Fruit fly (Drosophila melanogaster) whole organism, embryonic: ENCODE measurements around the gene CG43137.

Experiments used
- Awh ChIP-seq: fragments of 200-800 bp; sonication (Bioruptor generic); IDR thresholded peaks from 2 replicates; pipeline ENCODE4, ENCODE4 v1.3.6; 2022; ENCODE audit warnings: missing biosample characterization, missing genetic modification characterization
- Bgb ChIP-seq: fragments of 200-800 bp; sonication (Bioruptor generic); IDR thresholded peaks from 2 replicates; pipeline ENCODE4 v1.3.6; 2022; ENCODE audit warnings: missing biosample characterization, missing genetic modification characterization; ENCODE audit not compliant: partially characterized antibody
- CG10366 ChIP-seq: fragments of 200-800 bp; sonication (Bioruptor generic); IDR thresholded peaks from 2 replicates; pipeline ENCODE4 v1.3.6; 2022; ENCODE audit warnings: missing biosample characterization, missing genetic modification characterization
- CG12104 ChIP-seq: fragments of 200-800 bp; sonication (Bioruptor generic); optimal IDR thresholded peaks from 3 replicates; lab custom pipeline; 2016; ENCODE audit warnings: missing biosample characterization, missing genetic modification characterization
- CG12155 ChIP-seq: fragments of 200-800 bp; sonication (Bioruptor generic); optimal IDR thresholded peaks from 3 replicates; lab custom pipeline; 2016; ENCODE audit warnings: missing biosample characterization, missing genetic modification characterization
- CG14710 ChIP-seq: fragments of 200-800 bp; sonication (Bioruptor generic); optimal IDR thresholded peaks from 3 replicates; lab custom pipeline; 2019; ENCODE audit warnings: missing biosample characterization, mild to moderate bottlenecking, missing genetic modification characterization, moderate library complexity
- CG1529 ChIP-seq: fragments of 200-800 bp; sonication (Bioruptor generic); optimal IDR thresholded peaks from 3 replicates; lab custom pipeline; 2018; ENCODE audit warnings: missing biosample characterization, missing genetic modification characterization
- CG1647 ChIP-seq: fragments of 200-800 bp; sonication (Bioruptor generic); optimal IDR thresholded peaks from 3 replicates; lab custom pipeline; 2016; ENCODE audit warnings: missing biosample characterization, missing genetic modification characterization
- CG17612 ChIP-seq: fragments of 200-800 bp; sonication (Bioruptor generic); IDR thresholded peaks from 2 replicates; pipeline ENCODE4 v1.3.6; 2022; ENCODE audit warnings: missing biosample characterization, missing genetic modification characterization
- CG18599 ChIP-seq: fragments of 200-800 bp; sonication (Bioruptor generic); optimal IDR thresholded peaks from 3 replicates; lab custom pipeline; 2017; ENCODE audit warnings: missing biosample characterization, missing genetic modification characterization, mild to moderate bottlenecking, moderate library complexity, missing genetic modification reagents
- CG2120 ChIP-seq: fragments of 200-800 bp; sonication (Bioruptor generic); optimal IDR thresholded peaks from 3 replicates; lab custom pipeline; 2016; ENCODE audit warnings: missing biosample characterization, missing genetic modification characterization
- CG3065 ChIP-seq: fragments of 200-800 bp; sonication (Bioruptor generic); optimal IDR thresholded peaks from 2 replicates; lab custom pipeline; 2016; ENCODE audit warnings: missing biosample characterization, missing genetic modification characterization
- CG32532 ChIP-seq: fragments of 200-800 bp; sonication (Bioruptor generic); IDR thresholded peaks from 2 replicates; pipeline ENCODE4 v1.3.6; 2022; ENCODE audit warnings: missing biosample characterization, missing genetic modification characterization
- CG3726 ChIP-seq: fragments of 200-800 bp; sonication (Bioruptor generic); IDR thresholded peaks from 3 replicates; pipeline ENCODE4, ENCODE4 v1.3.6; 2022; ENCODE audit warnings: missing biosample characterization, missing genetic modification characterization
- CG4360 ChIP-seq: fragments of 200-800 bp; sonication (Bioruptor generic); IDR thresholded peaks from 2 replicates; pipeline ENCODE4 v1.3.6; 2022; ENCODE audit warnings: missing biosample characterization, missing genetic modification characterization
- CG5953 ChIP-seq: fragments of 200-800 bp; sonication (Bioruptor generic); IDR thresholded peaks from 2 replicates; pipeline ENCODE4 v1.3.6; 2022; ENCODE audit warnings: missing biosample characterization, missing genetic modification characterization
- CG6254 ChIP-seq: fragments of 200-800 bp; sonication (Bioruptor generic); optimal IDR thresholded peaks from 3 replicates; lab custom pipeline; 2017; ENCODE audit warnings: mild to moderate bottlenecking, missing biosample characterization, missing genetic modification reagents, missing genetic modification characterization
- CG7357 ChIP-seq: fragments of 200-800 bp; sonication (Bioruptor generic); IDR thresholded peaks from 3 replicates; pipeline ENCODE4 v1.3.6; 2022; ENCODE audit warnings: missing biosample characterization, missing genetic modification characterization
- CG7963 ChIP-seq: fragments of 200-800 bp; sonication (Bioruptor generic); IDR thresholded peaks from 3 replicates; pipeline ENCODE4 v1.3.6; 2022; ENCODE audit warnings: missing biosample characterization, missing genetic modification characterization; ENCODE audit not compliant: partially characterized antibody
- CG8765 ChIP-seq: fragments of 200-800 bp; sonication (Bioruptor generic); IDR thresholded peaks from 2 replicates; pipeline ENCODE4 v1.3.6; 2022; ENCODE audit warnings: missing biosample characterization, missing genetic modification characterization
- CG8944 ChIP-seq: fragments of 200-800 bp; sonication (Bioruptor generic); optimal IDR thresholded peaks from 3 replicates; lab custom pipeline; 2016; ENCODE audit warnings: missing biosample characterization, missing genetic modification characterization
- Chrac-16 ChIP-seq: fragments of 200-800 bp; sonication (Bioruptor generic); optimal IDR thresholded peaks from 3 replicates; lab custom pipeline; 2016; ENCODE audit warnings: missing biosample characterization, missing genetic modification characterization
- D19B ChIP-seq: fragments of 200-800 bp; sonication (Bioruptor generic); optimal IDR thresholded peaks from 2 replicates; lab custom pipeline; 2017; ENCODE audit warnings: missing biosample characterization, mild to moderate bottlenecking, missing genetic modification characterization
- Ets65A ChIP-seq: fragments of 200-800 bp; sonication (Bioruptor generic); peaks from one replicate; lab custom pipeline; 2016; ENCODE audit warnings: missing biosample characterization, missing genetic modification characterization
- Hmr ChIP-seq: fragments of 200-800 bp; sonication (Bioruptor generic); optimal IDR thresholded peaks from 3 replicates; lab custom pipeline; 2017; ENCODE audit warnings: mild to moderate bottlenecking, missing biosample characterization, missing genetic modification reagents, missing genetic modification characterization
- Jarid2 ChIP-seq: fragments of 200-800 bp; sonication (Bioruptor generic); optimal IDR thresholded peaks from 3 replicates; lab custom pipeline; 2017; ENCODE audit warnings: mild to moderate bottlenecking, missing biosample characterization, missing genetic modification reagents, missing genetic modification characterization
- Lpt ChIP-seq: fragments of >200 bp; optimal IDR thresholded peaks from 2 replicates; lab custom pipeline; 2018; ENCODE audit warnings: missing biosample characterization, missing genetic modification characterization
- MESR4 ChIP-seq: fragments of 200-800 bp; sonication (Bioruptor generic); optimal IDR thresholded peaks from 2 replicates; lab custom pipeline; 2018; ENCODE audit warnings: missing biosample characterization, mild to moderate bottlenecking, missing genetic modification characterization, moderate library complexity
- MTF-1 ChIP-seq: fragments of 200-800 bp; sonication (Bioruptor generic); optimal IDR thresholded peaks from 2 replicates; lab custom pipeline; 2018; ENCODE audit warnings: missing biosample characterization, mild to moderate bottlenecking, missing genetic modification characterization, borderline replicate concordance
- Max ChIP-seq: fragments of 200-800 bp; sonication (Bioruptor generic); optimal IDR thresholded peaks from 2 replicates; lab custom pipeline; 2016; ENCODE audit warnings: missing biosample characterization, mild to moderate bottlenecking, missing genetic modification characterization
- NfI ChIP-seq: fragments of 200-800 bp; sonication (Bioruptor generic); optimal IDR thresholded peaks from 3 replicates; lab custom pipeline; 2018; ENCODE audit warnings: missing biosample characterization, mild to moderate bottlenecking, missing genetic modification characterization, moderate library complexity
- Poxn ChIP-seq: fragments of 200-800 bp; sonication (Bioruptor generic); IDR thresholded peaks from 2 replicates; pipeline ENCODE4 v1.3.6; 2022; ENCODE audit warnings: missing biosample characterization, missing genetic modification characterization
- Sox100B ChIP-seq: fragments of 200-800 bp; sonication (Bioruptor generic); optimal IDR thresholded peaks from 3 replicates; lab custom pipeline; 2018; ENCODE audit warnings: missing biosample characterization, mild to moderate bottlenecking, missing genetic modification characterization
- cg ChIP-seq: fragments of 200-800 bp; sonication (Bioruptor generic); optimal IDR thresholded peaks from 3 replicates; lab custom pipeline; 2019; ENCODE audit warnings: missing biosample characterization, mild to moderate bottlenecking, missing genetic modification characterization, moderate library complexity
- chif ChIP-seq, 2 experiments: fragments of 200-800 bp; sonication (Bioruptor generic); optimal IDR thresholded peaks; 3 replicates each; lab custom pipeline; 2016; ENCODE audit warnings: missing biosample characterization in 2 of 2, missing genetic modification characterization in 2 of 2
- ci ChIP-seq: fragments of 200-800 bp; sonication (Bioruptor generic); IDR thresholded peaks from 3 replicates; pipeline ENCODE4 v1.3.6; 2022; ENCODE audit warnings: missing biosample characterization, missing genetic modification characterization
- crol ChIP-seq: fragments of 200-800 bp; sonication (Bioruptor generic); IDR thresholded peaks from 2 replicates; pipeline ENCODE4 v1.3.6; 2022; ENCODE audit warnings: missing biosample characterization, missing genetic modification characterization
- dm ChIP-seq: fragments of 200-800 bp; sonication (Bioruptor generic); optimal IDR thresholded peaks from 3 replicates; lab custom pipeline; 2016; ENCODE audit warnings: missing biosample characterization, missing genetic modification characterization
- en ChIP-seq: fragments of 200-800 bp; sonication (Bioruptor generic); optimal IDR thresholded peaks from 2 replicates; lab custom pipeline; 2016; ENCODE audit warnings: missing biosample characterization, missing genetic modification characterization
- esg ChIP-seq: fragments of 200-800 bp; sonication (Bioruptor generic); conservative IDR thresholded peaks from 2 replicates; pipeline ENCODE4 v1.3.6; 2022; ENCODE audit warnings: missing biosample characterization, missing genetic modification characterization
- gt ChIP-seq: fragments of 200-800 bp; sonication (Bioruptor generic); IDR thresholded peaks from 2 replicates; pipeline ENCODE4 v1.3.6; 2022; ENCODE audit warnings: missing biosample characterization, missing genetic modification characterization
- inv ChIP-seq: fragments of 200-800 bp; sonication (Bioruptor generic); IDR thresholded peaks from 2 replicates; pipeline ENCODE4 v1.3.6; 2022; ENCODE audit warnings: missing biosample characterization, missing genetic modification characterization; ENCODE audit not compliant: partially characterized antibody
- lmd ChIP-seq: fragments of 200-800 bp; sonication (Bioruptor generic); IDR thresholded peaks from 2 replicates; pipeline ENCODE4 v1.3.6; 2022; ENCODE audit warnings: missing biosample characterization, missing genetic modification characterization
- onecut ChIP-seq: fragments of 200-800 bp; sonication (Bioruptor generic); IDR thresholded peaks from 2 replicates; pipeline ENCODE4 v1.3.6; 2022; ENCODE audit warnings: missing biosample characterization, missing genetic modification characterization
- pan ChIP-seq, 4 experiments: fragments of >200 bp in 3 of 4; fragments of 200-800 bp in 1 of 4; sonication (Bioruptor generic) in 1 of 4; optimal IDR thresholded peaks in 3 of 4; IDR thresholded peaks in 1 of 4; 2 replicates each; pipeline versions ENCODE4 v1.3.6 to Lab custom; 2017 to 2022; ENCODE audit warnings: missing biosample characterization in 2 of 4, missing genetic modification characterization in 2 of 4, mixed read lengths in 1 of 4
- pros ChIP-seq: fragments of 200-800 bp; sonication (Bioruptor generic); optimal IDR thresholded peaks from 3 replicates; lab custom pipeline; 2019; ENCODE audit warnings: missing biosample characterization, mild to moderate bottlenecking, missing genetic modification characterization, moderate library complexity
- ranshi ChIP-seq: fragments of 200-800 bp; sonication (Bioruptor generic); IDR thresholded peaks from 2 replicates; pipeline ENCODE4 v1.3.6; 2022; ENCODE audit warnings: missing biosample characterization, missing genetic modification characterization
- slp2 ChIP-seq: fragments of 200-800 bp; sonication (Bioruptor generic); optimal IDR thresholded peaks from 2 replicates; lab custom pipeline; 2016; ENCODE audit warnings: missing biosample characterization, missing genetic modification characterization
- yki ChIP-seq: fragments of >200 bp; optimal IDR thresholded peaks from 3 replicates; lab custom pipeline; 2018
- z ChIP-seq: fragments of 200-800 bp; sonication (Bioruptor generic); IDR thresholded peaks from 3 replicates; pipeline ENCODE4 v1.3.6; 2022; ENCODE audit warnings: missing biosample characterization, missing genetic modification characterization

Gene CG43137

DNA sequence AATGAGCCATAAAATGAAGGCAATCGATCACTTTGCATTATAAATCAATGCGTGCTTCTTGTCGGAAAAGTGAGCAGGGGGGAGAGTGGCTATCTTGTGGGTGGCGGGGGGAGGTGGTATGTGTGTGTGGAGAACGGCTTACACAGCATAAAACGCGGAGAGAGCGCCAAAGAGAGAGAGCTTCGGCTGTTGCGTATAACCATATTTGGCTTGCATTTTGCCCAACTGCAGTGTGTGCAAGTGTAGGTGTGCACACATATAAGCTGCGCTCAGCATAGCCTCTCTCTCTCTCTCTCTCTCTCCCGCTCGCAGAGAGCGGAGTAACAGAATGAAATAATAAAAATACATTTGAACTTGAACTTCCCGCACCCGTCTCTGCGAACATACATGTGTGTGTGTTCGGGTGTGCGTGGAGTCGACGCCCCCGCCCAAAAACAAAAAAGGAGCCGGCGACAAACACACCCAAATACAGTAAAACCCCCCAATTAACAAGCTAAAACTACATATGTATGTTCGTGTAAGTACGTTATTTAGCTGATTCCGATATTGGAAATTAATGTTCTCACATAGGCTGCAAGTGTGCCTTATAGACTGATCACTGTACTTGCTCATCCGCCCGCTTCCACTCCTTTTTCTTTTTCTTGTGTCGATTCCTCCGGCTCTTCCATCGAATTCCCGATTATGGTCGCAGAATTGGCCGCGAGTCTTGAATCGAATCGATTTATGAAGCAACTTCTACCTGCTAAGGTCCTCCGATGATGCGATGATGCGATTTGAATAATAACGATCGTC, 22.0 kb upstream of the CG43137 start (continued):
- TF ChIP-seq Poxn (GFP tag; lab: Robert Waterston, UW) (no peak), CG14710 (tag; lab: Kevin White, UChicago) (no peak), gt (GFP tag; lab: Robert Waterston, UW) (no peak), en (GFP tag; lab: Kevin White, UChicago) (no peak), Sox100B (GFP tag; lab: Kevin White, UChicago) (no peak), inv (no peak), Awh (GFP tag; lab: Robert Waterston, UW) (no peak), CG1529 (GFP tag; lab: Kevin White, UChicago) (no peak), Ets65A (GFP tag; lab: Kevin White, UChicago) (no peak), onecut (GFP tag; lab: Robert Waterston, UW) (peak; percentile 39), ranshi (GFP tag; lab: Robert Waterston, UW) (no peak), Chrac-16 (GFP tag; lab: Kevin White, UChicago) (no peak), CG5953 (no peak), CG10366 (GFP tag; lab: Robert Waterston, UW) (peak; percentile 13; the same call in 1 of the 2 replicates), CG17612 (no peak), dm (GFP tag; lab: Kevin White, UChicago) (no peak), CG1647 (GFP tag; lab: Kevin White, UChicago) (no peak), CG3726 (GFP tag; lab: Robert Waterston, UW) (0 out of 3 replicates have a peak, but pooled peaks have one; percentile 63), esg (no peak), crol (peak; percentile 97), CG18599 (peak; percentile 21), NfI (GFP tag; lab: Kevin White, UChicago) (no peak), pan (optimal IDR thresholded peaks at IDR 0.05; lab: Kevin White, UChicago) (no peak), pan (GFP tag; optimal IDR thresholded peaks at IDR 0.05 in 1 of 2, IDR thresholded peaks at IDR 0.05 in 1 of 2) (no peak), chif (GFP tag; optimal IDR thresholded peaks at IDR 0.05; lab: Kevin White, UChicago) (peak in 1 of 2 experiments; percentile 31), Lpt (GFP tag; lab: Kevin White, UChicago) (no peak), slp2 (no peak), Bgb (GFP tag; lab: Robert Waterston, UW) (no peak), ci (GFP tag; lab: Robert Waterston, UW) (0 out of 3 replicates have a peak, but pooled peaks have one; percentile 45), CG7357 (GFP tag; lab: Robert Waterston, UW) (0 out of 3 replicates have a peak, but pooled peaks have one; percentile 13), MESR4 (GFP tag; lab: Kevin White, UChicago) (no peak), CG8765 (GFP tag; lab: Robert Waterston, UW) (no peak), CG3065 (GFP tag; lab: Kevin White, UChicago) (no peak), yki (lab: Kevin White, UChicago) (peak; percentile 84), Max (GFP tag; lab: Kevin White, UChicago) (no peak), CG12155 (GFP tag; lab: Kevin White, UChicago) (no peak), cg (peak; percentile 89), pros (GFP tag; lab: Kevin White, UChicago) (peak; percentile 13), CG8944 (GFP tag; lab: Kevin White, UChicago) (no peak), CG6254 (GFP tag; lab: Kevin White, UChicago) (no peak), lmd (GFP tag; lab: Robert Waterston, UW) (no peak), MTF-1 (GFP tag; lab: Kevin White, UChicago) (no peak), CG4360 (GFP tag; lab: Robert Waterston, UW) (no peak), Hmr (GFP tag; lab: Kevin White, UChicago) (no peak), D19B (no peak), CG2120 (GFP tag; lab: Kevin White, UChicago) (peak; percentile 0), CG32532 (GFP tag; lab: Robert Waterston, UW) (peak; percentile 34; the same call in 1 of the 2 replicates), CG7963 (GFP tag; lab: Robert Waterston, UW) (no peak), Jarid2 (no peak), CG12104 (GFP tag; lab: Kevin White, UChicago) (no peak), z (no peak; the same call in 2 of the 3 replicates)
